Fruit fly (Drosophila melanogaster): ENCODE measurements around the gene CG42680.

CG42680 gene

DNA sequence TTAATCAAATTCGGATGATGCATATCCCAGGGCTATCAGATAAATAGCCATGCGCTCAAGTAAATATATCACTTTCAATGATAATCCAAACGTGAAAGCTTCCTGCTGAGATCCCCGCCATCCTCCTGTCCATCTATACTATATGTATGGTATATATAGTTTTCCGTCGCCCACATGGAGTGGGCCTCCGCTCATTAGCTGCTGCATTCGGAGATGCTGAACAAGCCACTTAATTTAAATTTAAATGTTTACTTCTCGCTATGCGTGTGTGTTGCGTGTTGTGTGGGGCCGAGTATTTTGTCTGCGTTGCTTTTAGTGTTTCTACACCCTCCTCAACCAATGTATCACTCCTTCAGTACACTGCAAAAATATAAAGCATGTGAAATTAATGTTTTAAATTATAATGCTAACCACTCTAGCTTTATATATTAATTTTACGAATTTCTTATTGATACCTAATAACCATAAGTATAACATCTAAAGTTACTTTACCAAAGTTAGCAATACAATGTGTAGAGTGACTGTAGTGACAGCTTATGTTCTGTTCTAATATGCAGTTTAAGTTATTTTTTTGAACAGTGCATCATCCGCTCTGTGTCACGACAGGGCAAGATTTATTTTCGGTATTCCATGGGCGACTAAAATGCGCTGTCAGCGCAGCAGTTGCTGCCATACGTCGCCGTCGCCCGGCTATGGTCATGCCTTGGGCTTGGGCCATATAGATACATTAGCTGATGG, 41.2 kb downstream of the CG42680 start (continued):
- TF ChIP-seq Hsf (GFP tag; optimal IDR thresholded peaks at IDR 0.05) (peak; percentile 86), CG3726 (GFP tag; IDR thresholded peaks at IDR 0.05) (peak; percentile 72; the same call in 2 of the 3 replicates), gcm (GFP tag; optimal IDR thresholded peaks at IDR 0.05) (peak; percentile 96), Poxn (GFP tag; IDR thresholded peaks at IDR 0.05) (no peak), pnt (GFP tag; optimal IDR thresholded peaks at IDR 0.05) (peak; percentile 81), CG7928 (GFP tag; optimal IDR thresholded peaks at IDR 0.05) (peak; percentile 16), lbe (GFP tag; optimal IDR thresholded peaks at IDR 0.05) (no peak), unpg (GFP tag; optimal IDR thresholded peaks at IDR 0.05) (peak; percentile 94), CG9215 (GFP tag; IDR thresholded peaks at IDR 0.05) (peak; percentile 45), Rfx (GFP tag; IDR thresholded peaks at IDR 0.05) (peak; percentile 48), CG14710 (tag; optimal IDR thresholded peaks at IDR 0.05) (peak; percentile 95), bcd (GFP tag; optimal IDR thresholded peaks at IDR 0.05) (peak; percentile 84), Asciz (GFP tag; optimal IDR thresholded peaks at IDR 0.05) (peak; percentile 87), Ravus (GFP tag; IDR thresholded peaks at IDR 0.05) (no peak; the same call in 1 of the 2 replicates), BEAF-32 (GFP tag; optimal IDR thresholded peaks at IDR 0.05) (no peak), CG17912 (GFP tag; optimal IDR thresholded peaks at IDR 0.05) (peak; percentile 28), CG13894 (tag; optimal IDR thresholded peaks at IDR 0.05) (no peak), CG12236 (GFP tag; optimal IDR thresholded peaks at IDR 0.05) (peak; percentile 78), gt (GFP tag; IDR thresholded peaks at IDR 0.05) (no peak), HmgD (GFP tag; optimal IDR thresholded peaks at IDR 0.05) (peak; percentile 5), Aef1 (GFP tag; IDR thresholded peaks at IDR 0.05) (peak; percentile 57; the same call in 2 of the 3 replicates), tgo (GFP tag; IDR thresholded peaks at IDR 0.05) (peak; percentile 83), slou (GFP tag; optimal IDR thresholded peaks at IDR 0.05) (peak; percentile 11), NFAT (GFP tag; IDR thresholded peaks at IDR 0.05) (no peak), sna (GFP tag; IDR thresholded peaks at IDR 0.05; ENCODE audit: partially characterized antibody) (no peak), Hr78 (GFP tag; optimal IDR thresholded peaks at IDR 0.05) (peak in 1 of 2 experiments; percentile 87), Lhr (GFP tag; optimal IDR thresholded peaks at IDR 0.05) (peak; percentile 74), CG13624 (GFP tag; optimal IDR thresholded peaks at IDR 0.05) (peak; percentile 58), CG15696 (tag; optimal IDR thresholded peaks at IDR 0.05) (peak; percentile 88), dmrt11E (tag; optimal IDR thresholded peaks at IDR 0.05) (peak; percentile 97), Vsx1 (GFP tag; optimal IDR thresholded peaks at IDR 0.05) (peak; percentile 72), Ets97D (GFP tag; optimal IDR thresholded peaks at IDR 0.05) (peak; percentile 24), CG1024 (GFP tag; IDR thresholded peaks at IDR 0.05) (peak; percentile 34; the same call in 1 of the 2 replicates), Awh (GFP tag; IDR thresholded peaks at IDR 0.05) (peak; percentile 89), E2f2 (GFP tag; IDR thresholded peaks at IDR 0.05) (peak; percentile 66), CG43689 (GFP tag; IDR thresholded peaks at IDR 0.05) (0 out of 2 replicates have a peak, but pooled peaks have one; percentile 26), CG8388 (GFP tag; optimal IDR thresholded peaks at IDR 0.05) (peak; percentile 94), ssp (GFP tag; IDR thresholded peaks at IDR 0.05) (peak; percentile 68), NC2β (GFP tag; optimal IDR thresholded peaks at IDR 0.05) (peak; percentile 83), rib (GFP tag; IDR thresholded peaks at IDR 0.05) (0 out of 2 replicates have a peak, but pooled peaks have one; percentile 10), CG7839 (tag; optimal IDR thresholded peaks at IDR 0.05) (peak; percentile 92), CG8290 (GFP tag; optimal IDR thresholded peaks at IDR 0.05) (peak; percentile 75), CG8290 (tag; optimal IDR thresholded peaks at IDR 0.05) (peak; percentile 19 to 23), toy (GFP tag; IDR thresholded peaks at IDR 0.05) (0 out of 2 replicates have a peak, but pooled peaks have one; percentile 13), Xbp1 (GFP tag; optimal IDR thresholded peaks at IDR 0.05) (peak; percentile 90), CG9727 (GFP tag; optimal IDR thresholded peaks at IDR 0.05) (peak; percentile 91), Lim3 (GFP tag; IDR thresholded peaks at IDR 0.05) (peak; percentile 55; the same call in 1 of the 2 replicates), cato (GFP tag; optimal IDR thresholded peaks at IDR 0.05; ENCODE audit: borderline replicate concordance) (peak; percentile 84), CG14014 (GFP tag; IDR thresholded peaks at IDR 0.05) (0 out of 2 replicates have a peak, but pooled peaks have one; percentile 35)
